Worm (Caenorhabditis elegans) whole organism, early embryonic: Measurements from ENCODE around the gene Y60A3A.8.
"Not testable (repeated sequence)": the region's sequence is repeated elsewhere in the genome, so short reads cannot be mapped to it uniquely, and the experiment has no call there.

ENCODE experiments used
- B0310.2 ChIP-seq: sonication (generic microtip); optimal IDR thresholded peaks from 2 replicates; lab custom pipeline; 2016; ENCODE audit warnings: mild to moderate bottlenecking, missing genetic modification characterization, missing compliant biosample characterization
- F13C5.2 ChIP-seq: sonication (generic microtip); optimal IDR thresholded peaks from 2 replicates; lab custom pipeline; 2017; ENCODE audit warnings: mild to moderate bottlenecking, missing genetic modification characterization, inconsistent platforms, missing compliant biosample characterization
- aly-1 ChIP-seq: sonication (generic microtip); optimal IDR thresholded peaks from 2 replicates; lab custom pipeline; 2016; ENCODE audit warnings: missing genetic modification characterization, missing compliant biosample characterization
- ama-1 ChIP-seq: fragments of 150-350 bp; optimal IDR thresholded peaks from 2 replicates; lab custom pipeline; 2014
- ceh-13 ChIP-seq: fragments of 200-800 bp; sonication (Bioruptor generic); optimal IDR thresholded peaks from 2 replicates; lab custom pipeline; 2018; ENCODE audit warnings: mild to moderate bottlenecking, missing genetic modification characterization, missing compliant biosample characterization
- ceh-36 ChIP-seq: sonication (generic microtip); optimal IDR thresholded peaks from 2 replicates; lab custom pipeline; 2016; ENCODE audit warnings: missing genetic modification characterization, inconsistent platforms, missing compliant biosample characterization
- ets-7 ChIP-seq: sonication (generic microtip); optimal IDR thresholded peaks from 2 replicates; lab custom pipeline; 2016; ENCODE audit warnings: missing genotype, missing genetic modification characterization, missing compliant biosample characterization
- flt-1 ChIP-seq: fragments of 200-800 bp; sonication (Bioruptor generic); IDR thresholded peaks from 2 replicates; pipeline ENCODE4 v1.3.6; 2022; ENCODE audit warnings: missing genetic modification characterization, missing compliant biosample characterization
- hmbx-1 ChIP-seq: sonication (generic microtip); optimal IDR thresholded peaks from 2 replicates; lab custom pipeline; 2016; ENCODE audit warnings: mild to moderate bottlenecking, missing genetic modification characterization, missing compliant biosample characterization
- hmg-4 ChIP-seq: fragments of 200-800 bp; sonication (Bioruptor generic); optimal IDR thresholded peaks from 2 replicates; lab custom pipeline; 2018; ENCODE audit warnings: mild to moderate bottlenecking, missing genetic modification characterization, missing compliant biosample characterization
- hnd-1 ChIP-seq: sonication (generic microtip); optimal IDR thresholded peaks from 2 replicates; lab custom pipeline; 2016; ENCODE audit warnings: missing genetic modification characterization, missing compliant biosample characterization
- pes-1 ChIP-seq: fragments of 200-800 bp; sonication (Bioruptor generic); IDR thresholded peaks from 2 replicates; pipeline ENCODE4 v1.3.6; 2022; ENCODE audit warnings: missing genetic modification reagents, missing genetic modification characterization, missing compliant biosample characterization
- scrt-1 ChIP-seq: fragments of 200-800 bp; sonication (Bioruptor generic); IDR thresholded peaks from 2 replicates; pipeline ENCODE4 v1.3.6; 2022; ENCODE audit warnings: missing genetic modification characterization, missing compliant biosample characterization
- sea-1 ChIP-seq: fragments of 200-800 bp; sonication (Bioruptor generic); conservative IDR thresholded peaks from 2 replicates; pipeline ENCODE4 v1.3.6; 2022; ENCODE audit warnings: missing genetic modification characterization, missing compliant biosample characterization
- tbx-11 ChIP-seq: fragments of 200-800 bp; sonication (Bioruptor generic); IDR thresholded peaks from 2 replicates; pipeline ENCODE4 v1.3.6; 2022; ENCODE audit warnings: missing genetic modification characterization, missing compliant biosample characterization
- tbx-37 ChIP-seq: fragments of 200-800 bp; sonication (Bioruptor generic); conservative IDR thresholded peaks from 2 replicates; pipeline ENCODE4 v1.3.6; 2022; ENCODE audit warnings: missing genetic modification reagents, missing genetic modification characterization, missing compliant biosample characterization
- tra-4 ChIP-seq: sonication (generic microtip); optimal IDR thresholded peaks from 2 replicates; lab custom pipeline; 2017; ENCODE audit warnings: missing genetic modification characterization, missing compliant biosample characterization

Y60A3A.8 gene

ce11 chrV:19923924-19924323, 25.9 kb upstream of the Y60A3A.8 start, which contains the start of gene skr-4:
skr-4 (plus strand) TSS chrV:19924224.
- TF ChIP-seq hmbx-1 (tag; lab: Kevin White, UChicago), result no peak
- TF ChIP-seq ceh-13 (GFP tag; lab: Kevin White, UChicago), result no peak
- TF ChIP-seq F13C5.2 (tag; lab: Kevin White, UChicago), result no peak
- no peak for TF ChIP-seq pes-1 (GFP tag; lab: Robert Waterston, UW)
- TF ChIP-seq scrt-1 (GFP tag; lab: Robert Waterston, UW), result no peak
- no peak for TF ChIP-seq tbx-37 (GFP tag; lab: Robert Waterston, UW)
- TF ChIP-seq ama-1 (lab: Kevin White, UChicago), result no peak
- no peak for TF ChIP-seq aly-1 (tag; lab: Kevin White, UChicago)
- no peak for TF ChIP-seq sea-1 (GFP tag; lab: Robert Waterston, UW)
- TF ChIP-seq hnd-1 (tag; lab: Kevin White, UChicago), result no peak

- TF ChIP-seq ets-7, result no peak
- no peak for TF ChIP-seq tra-4 (tag; lab: Kevin White, UChicago)
These were observed 15.6 kb upstream of the Y60A3A.8 start, which contains the start of gene algn-7 for ce11 chrV:19934223-19934622. algn-7 (minus strand) TSS chrV:19934323.

ce11 chrV:19936945-19937344, 12.8 kb upstream of the Y60A3A.8 start:
- TF ChIP-seq sea-1 (GFP tag; lab: Robert Waterston, UW) (no peak), tbx-37 (GFP tag; lab: Robert Waterston, UW) (no peak), F13C5.2 (tag; lab: Kevin White, UChicago) (no peak), hmg-4 (GFP tag; lab: Kevin White, UChicago) (no peak), flt-1 (no peak), B0310.2 (tag; lab: Kevin White, UChicago) (no peak), tbx-11 (GFP tag; lab: Robert Waterston, UW) (no peak), ceh-36 (tag; lab: Kevin White, UChicago) (no peak), hnd-1 (tag; lab: Kevin White, UChicago) (no peak), hmbx-1 (tag; lab: Kevin White, UChicago) (no peak), pes-1 (GFP tag; lab: Robert Waterston, UW) (no peak), scrt-1 (GFP tag; lab: Robert Waterston, UW) (no peak), ceh-13 (GFP tag; lab: Kevin White, UChicago) (no peak), aly-1 (tag; lab: Kevin White, UChicago) (no peak), ama-1 (lab: Kevin White, UChicago) (no peak), tra-4 (tag; lab: Kevin White, UChicago) (no peak), ets-7 (no peak)

ce11 chrV:19946529-19946928, 3.2 kb upstream of the Y60A3A.8 start, which contains the start of gene dhs-24:
dhs-24 (minus strand) TSS chrV:19946629.
- TF ChIP-seq ama-1 (lab: Kevin White, UChicago) (no peak), B0310.2 (tag; lab: Kevin White, UChicago) (no peak)

ce11 chrV:19948993-19949392, 785 bp upstream of the Y60A3A.8 start, which contains the start of gene tmed-4:
tmed-4 (minus strand) TSS chrV:19949093.
- TF ChIP-seq flt-1; tbx-11 (GFP tag; lab: Robert Waterston, UW); B0310.2 (tag; lab: Kevin White, UChicago): not testable (repeated sequence)

ce11 chrV:19954491-19954890, 4.7 kb downstream of the Y60A3A.8 start:
- no peak for TF ChIP-seq F13C5.2 (tag; lab: Kevin White, UChicago)
- no peak for TF ChIP-seq aly-1 (tag; lab: Kevin White, UChicago)
- TF ChIP-seq B0310.2 (tag; lab: Kevin White, UChicago), result no peak
- no peak for TF ChIP-seq scrt-1 (GFP tag; lab: Robert Waterston, UW)
- no peak for TF ChIP-seq sea-1 (GFP tag; lab: Robert Waterston, UW)
- TF ChIP-seq ceh-13 (GFP tag; lab: Kevin White, UChicago), result no peak
- no peak for TF ChIP-seq ceh-36 (tag; lab: Kevin White, UChicago)
- TF ChIP-seq pes-1 (GFP tag; lab: Robert Waterston, UW), result no peak
- no peak for TF ChIP-seq tra-4 (tag; lab: Kevin White, UChicago)
- TF ChIP-seq ets-7, result no peak
- no peak for TF ChIP-seq tbx-11 (GFP tag; lab: Robert Waterston, UW)
- TF ChIP-seq hnd-1 (tag; lab: Kevin White, UChicago), result no peak
- TF ChIP-seq tbx-37 (GFP tag; lab: Robert Waterston, UW), result no peak
- no peak for TF ChIP-seq ama-1 (lab: Kevin White, UChicago)
- TF ChIP-seq flt-1, result no peak
- TF ChIP-seq hmg-4 (GFP tag; lab: Kevin White, UChicago), result no peak

ce11 chrV:19955171-19955570, 5.4 kb downstream of the Y60A3A.8 start, which contains the start of gene abhd-3.1:
abhd-3.1 (plus strand) TSS chrV:19955488.
- TF ChIP-seq ets-7 (no peak), F13C5.2 (tag; lab: Kevin White, UChicago) (no peak), hmg-4 (GFP tag; lab: Kevin White, UChicago) (no peak), flt-1 (no peak), tra-4 (tag; lab: Kevin White, UChicago) (no peak), ceh-13 (GFP tag; lab: Kevin White, UChicago) (no peak), aly-1 (tag; lab: Kevin White, UChicago) (no peak)

ce11 chrV:19958744-19959143, 9.0 kb downstream of the Y60A3A.8 start, which contains the start of gene srh-172:
srh-172 (plus strand) TSS chrV:19959044.
- TF ChIP-seq tbx-37 (GFP tag; lab: Robert Waterston, UW) (no peak), ceh-36 (tag; lab: Kevin White, UChicago) (no peak), scrt-1 (GFP tag; lab: Robert Waterston, UW) (no peak)
